Worm (Caenorhabditis elegans) whole organism, L4/young adult: Measurements from ENCODE around the gene acs-22.

Experiments
- dao-5 ChIP-seq: sonication (generic microtip); optimal IDR thresholded peaks from 2 replicates; lab custom pipeline; 2016; ENCODE audit warnings: missing genotype, missing genetic modification characterization, moderate library complexity, missing compliant biosample characterization
- him-1 ChIP-seq: sonication (generic microtip); optimal IDR thresholded peaks from 2 replicates; lab custom pipeline; 2016; ENCODE audit warnings: missing genotype, missing genetic modification reagents, missing genetic modification characterization, missing compliant biosample characterization

DNA sequence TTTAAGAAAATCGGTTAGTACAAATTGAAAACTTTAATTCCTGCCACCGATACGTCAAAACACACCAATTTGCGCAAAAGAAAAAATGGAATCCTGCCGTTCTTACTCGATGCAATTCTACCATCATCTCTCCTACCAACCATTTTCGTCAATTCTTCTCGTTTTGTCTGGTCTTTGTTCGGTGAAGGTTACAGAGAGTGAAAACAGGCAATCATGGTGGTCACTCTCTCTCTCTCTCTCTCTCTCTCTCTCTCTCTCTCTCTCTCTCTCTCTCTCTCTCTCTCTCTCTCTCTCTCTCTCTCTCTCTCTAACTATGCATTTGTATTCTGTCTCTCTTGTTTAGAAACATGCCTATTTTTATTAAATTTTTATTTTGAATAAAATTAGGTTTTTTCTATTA lies 48.8 kb upstream of the acs-22 start:
- TF ChIP-seq dao-5 (no peak), him-1 (tag; lab: Kevin White, UChicago) (no peak)
